Fruit fly (Drosophila melanogaster) whole organism, wandering third instar larva: ENCODE data around the gene Blos3.

ENCODE experiments used
- Abd-B ChIP-seq: fragments of >200 bp; optimal IDR thresholded peaks from 2 replicates; lab custom pipeline; 2017; ENCODE audit warnings: missing biosample characterization, missing genetic modification characterization
- CG32264 ChIP-seq: fragments of 200-800 bp; sonication (Bioruptor generic); optimal IDR thresholded peaks from 2 replicates; lab custom pipeline; 2016; ENCODE audit warnings: missing biosample characterization, missing genetic modification characterization
- CrebA ChIP-seq: fragments of 200-800 bp; sonication (Bioruptor generic); optimal IDR thresholded peaks from 2 replicates; lab custom pipeline; 2016; ENCODE audit warnings: missing biosample characterization, mild to moderate bottlenecking, missing genetic modification characterization, borderline replicate concordance
- Dfd ChIP-seq: fragments of >200 bp; optimal IDR thresholded peaks from 2 replicates; lab custom pipeline; 2017; ENCODE audit warnings: missing biosample characterization, missing genetic modification characterization
- Dif ChIP-seq: fragments of 200-275, 200-300 bp; sonication (Bioruptor generic); optimal IDR thresholded peaks from 2 replicates; lab custom pipeline; 2018; ENCODE audit warnings: missing biosample characterization, missing genetic modification characterization; ENCODE audit not compliant: partially characterized antibody
- HLH106 ChIP-seq: fragments of 200-800 bp; optimal IDR thresholded peaks from 3 replicates; lab custom pipeline; 2019; ENCODE audit warnings: missing biosample characterization, mild to moderate bottlenecking, missing genetic modification characterization, moderate library complexity
- Hnf4 ChIP-seq: fragments of 200-800 bp; sonication (Bioruptor generic); optimal IDR thresholded peaks from 2 replicates; lab custom pipeline; 2016; ENCODE audit warnings: missing biosample characterization, mild to moderate bottlenecking, missing genetic modification characterization
- Hr78 ChIP-seq: fragments of >200 bp; optimal IDR thresholded peaks from 2 replicates; lab custom pipeline; 2017; ENCODE audit warnings: missing biosample characterization, missing genetic modification characterization
- Hr83 ChIP-seq: fragments of 200-300 bp; sonication (Bioruptor generic); optimal IDR thresholded peaks from 2 replicates; lab custom pipeline; 2016; ENCODE audit warnings: missing biosample characterization, mild to moderate bottlenecking, missing genetic modification characterization, moderate library complexity; ENCODE audit not compliant: poor library complexity, severe bottlenecking
- Jra ChIP-seq: sonication (Bioruptor generic); optimal IDR thresholded peaks from 2 replicates; lab custom pipeline; 2016; ENCODE audit warnings: missing biosample characterization, missing genetic modification characterization
- Mio ChIP-seq: sonication (Bioruptor generic); optimal IDR thresholded peaks from 2 replicates; lab custom pipeline; 2016; ENCODE audit warnings: missing biosample characterization, missing genetic modification characterization
- Myc ChIP-seq: fragments of >200 bp; optimal IDR thresholded peaks from 2 replicates; lab custom pipeline; 2017
- Rel ChIP-seq, 2 experiments: fragments of 200-800 bp; sonication (Bioruptor generic) in 1 of 2; optimal IDR thresholded peaks; 2 replicates in 1 of 2; 3 replicates in 1 of 2; lab custom pipeline; 2016 to 2019; ENCODE audit warnings: mild to moderate bottlenecking in 2 of 2, missing biosample characterization in 2 of 2, missing genetic modification characterization in 2 of 2, moderate library complexity in 1 of 2
- Vsx2 ChIP-seq: fragments of 200-300, 225-300 bp; sonication (Bioruptor generic); optimal IDR thresholded peaks from 2 replicates; lab custom pipeline; 2018; ENCODE audit warnings: missing biosample characterization, missing genetic modification characterization; ENCODE audit not compliant: partially characterized antibody
- br ChIP-seq: fragments of 200-800 bp; sonication (Bioruptor generic); optimal IDR thresholded peaks from 2 replicates; lab custom pipeline; 2016; ENCODE audit warnings: missing biosample characterization, missing genetic modification characterization
- dl ChIP-seq, 2 experiments: fragments of 175-275, 200-275 bp in 1 of 2; fragments of 200-275 bp in 1 of 2; sonication (Bioruptor generic); optimal IDR thresholded peaks; lab custom pipeline; 2018; ENCODE audit warnings: mild to moderate bottlenecking in 2 of 2, missing biosample characterization in 2 of 2, missing genetic modification characterization in 2 of 2, moderate library complexity in 2 of 2; ENCODE audit not compliant: partially characterized antibody in 2 of 2, insufficient read depth in 1 of 2
- dmrt93B ChIP-seq: fragments of 200-800 bp; sonication (Bioruptor generic); optimal IDR thresholded peaks from 2 replicates; lab custom pipeline; 2018; ENCODE audit warnings: missing biosample characterization, mild to moderate bottlenecking, missing genetic modification characterization
- ey ChIP-seq: fragments of 200-800 bp; sonication (Bioruptor generic); optimal IDR thresholded peaks from 2 replicates; lab custom pipeline; 2016; ENCODE audit warnings: missing biosample characterization, missing genetic modification characterization
- foxo ChIP-seq, 2 experiments: fragments of 200-800 bp; sonication (Bioruptor generic); optimal IDR thresholded peaks; 2 replicates in 1 of 2; 3 replicates in 1 of 2; lab custom pipeline; 2016 to 2017; ENCODE audit warnings: missing biosample characterization in 2 of 2, missing genetic modification characterization in 2 of 2
- fru ChIP-seq: fragments of 200-800 bp; sonication (Bioruptor generic); optimal IDR thresholded peaks from 3 replicates; lab custom pipeline; 2016; ENCODE audit warnings: missing biosample characterization, mild to moderate bottlenecking, missing genetic modification characterization
- h ChIP-seq: fragments of 200-800 bp; sonication (Bioruptor generic); optimal IDR thresholded peaks from 3 replicates; lab custom pipeline; 2016; ENCODE audit warnings: missing biosample characterization, mild to moderate bottlenecking, missing genetic modification characterization
- lola ChIP-seq: fragments of >200 bp; optimal IDR thresholded peaks from 2 replicates; lab custom pipeline; 2017; ENCODE audit warnings: missing biosample characterization, missing genetic modification characterization
- pan ChIP-seq: fragments of >200 bp; optimal IDR thresholded peaks from 2 replicates; lab custom pipeline; 2017
- rgr ChIP-seq: fragments of 200-800 bp; sonication (Bioruptor generic); optimal IDR thresholded peaks from 3 replicates; lab custom pipeline; 2016; ENCODE audit warnings: missing biosample characterization, mild to moderate bottlenecking, missing genetic modification characterization
- sage ChIP-seq: fragments of 200-800 bp; sonication (Bioruptor generic); optimal IDR thresholded peaks from 2 replicates; lab custom pipeline; 2016; ENCODE audit warnings: missing biosample characterization, mild to moderate bottlenecking, missing genetic modification characterization
- sv ChIP-seq: fragments of 200-800 bp; sonication (Bioruptor generic); optimal IDR thresholded peaks from 3 replicates; lab custom pipeline; 2016; ENCODE audit warnings: missing biosample characterization, missing genetic modification characterization
- tai ChIP-seq: sonication (Bioruptor generic); optimal IDR thresholded peaks from 2 replicates; lab custom pipeline; 2016; ENCODE audit warnings: missing biosample characterization, missing genetic modification characterization
- woc ChIP-seq: sonication (Bioruptor generic); optimal IDR thresholded peaks from 2 replicates; lab custom pipeline; 2016; ENCODE audit warnings: missing biosample characterization, mild to moderate bottlenecking, missing genetic modification characterization

The Blos3 gene

DNA sequence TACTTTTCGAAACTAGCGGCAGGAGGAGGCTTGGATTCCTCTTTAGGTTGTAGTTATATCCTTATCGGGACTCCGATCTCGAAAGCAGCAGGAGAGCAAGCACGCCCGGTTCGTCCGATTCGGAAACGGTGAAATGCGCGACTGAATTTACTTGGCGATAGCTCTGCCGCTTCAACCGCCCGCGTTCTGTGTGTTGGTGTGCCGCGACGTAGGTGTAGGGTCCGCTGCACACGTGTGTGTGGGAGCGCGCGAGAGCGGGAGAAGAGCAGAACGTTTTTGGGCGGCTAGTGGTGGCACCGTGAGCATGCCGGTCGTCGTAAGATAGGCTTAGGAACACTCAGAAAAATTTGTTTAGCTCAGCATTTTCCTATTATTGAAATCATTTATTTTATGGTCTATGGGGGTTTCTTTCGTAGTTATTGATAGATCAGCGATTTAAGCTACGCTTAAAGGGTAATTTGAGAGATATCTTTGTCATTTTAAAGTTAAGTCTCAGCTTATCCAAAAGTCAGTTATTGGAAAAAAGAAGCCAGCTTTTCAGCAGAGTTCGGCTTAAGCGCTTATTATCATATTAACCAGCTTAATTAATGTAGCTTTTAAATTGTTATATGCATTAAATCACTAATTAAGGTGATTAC lies 29.5 kb upstream of the Blos3 start (continued):
- TF ChIP-seq Vsx2 (GFP tag; lab: Kevin White, UChicago) (no peak), foxo (GFP tag; optimal IDR thresholded peaks at IDR 0.05; lab: Kevin White, UChicago) (peak in 1 of 2 experiments; percentile 18), tai (peak; percentile 7), Dfd (GFP tag; lab: Kevin White, UChicago) (no peak), Myc (lab: Kevin White, UChicago) (no peak), br (GFP tag; lab: Kevin White, UChicago) (peak; percentile 5), h (GFP tag; lab: Kevin White, UChicago) (peak; percentile 35), sage (no peak), dmrt93B (GFP tag; lab: Kevin White, UChicago) (no peak), Hr78 (GFP tag; lab: Kevin White, UChicago) (no peak), Abd-B (no peak), woc (GFP tag; lab: Kevin White, UChicago) (peak; percentile 61), Dif (GFP tag; lab: Kevin White, UChicago) (peak; percentile 71), sv (GFP tag; lab: Kevin White, UChicago) (no peak)

dm6 chr3L:18841269-18841668 lies 28.8 kb upstream of the Blos3 start:
- no peak for TF ChIP-seq br (GFP tag; lab: Kevin White, UChicago)
- TF ChIP-seq Rel (GFP tag; optimal IDR thresholded peaks at IDR 0.05; lab: Kevin White, UChicago) = no peak
- TF ChIP-seq Rel (tag; optimal IDR thresholded peaks at IDR 0.05; lab: Kevin White, UChicago) = no peak
- TF ChIP-seq, all 38 proteins: peak for 0

DNA sequence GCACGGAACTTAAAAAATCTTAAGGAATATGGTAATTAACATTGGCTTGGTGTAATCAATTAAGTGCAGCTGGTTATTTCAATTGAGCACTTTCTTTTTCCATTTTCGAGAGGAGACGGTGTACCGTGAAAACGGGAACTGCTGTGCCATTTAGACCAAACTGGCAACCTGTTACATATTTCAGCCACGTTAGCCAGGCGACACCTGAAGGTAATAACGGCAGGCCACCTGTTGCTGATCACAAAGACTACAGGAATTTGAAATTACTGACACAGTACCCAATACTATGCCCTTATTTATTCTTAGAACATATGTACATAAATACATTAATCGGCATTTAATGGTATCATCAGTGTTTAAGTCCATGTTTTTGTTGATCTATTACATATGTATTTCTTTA lies 27.8 kb upstream of the Blos3 start:
- TF ChIP-seq CG32264 (GFP tag; lab: Kevin White, UChicago) (no peak), rgr (GFP tag; lab: Kevin White, UChicago) (no peak), Hnf4 (GFP tag; lab: Kevin White, UChicago) (no peak), dmrt93B (GFP tag; lab: Kevin White, UChicago) (no peak), br (GFP tag; lab: Kevin White, UChicago) (no peak), ey (GFP tag; lab: Kevin White, UChicago) (no peak), Mio (GFP tag; lab: Kevin White, UChicago) (no peak), tai (no peak), sv (GFP tag; lab: Kevin White, UChicago) (no peak), Abd-B (no peak), pan (no peak), Hr83 (GFP tag; lab: Kevin White, UChicago) (no peak), lola (no peak), Jra (GFP tag; lab: Kevin White, UChicago) (no peak)

DNA sequence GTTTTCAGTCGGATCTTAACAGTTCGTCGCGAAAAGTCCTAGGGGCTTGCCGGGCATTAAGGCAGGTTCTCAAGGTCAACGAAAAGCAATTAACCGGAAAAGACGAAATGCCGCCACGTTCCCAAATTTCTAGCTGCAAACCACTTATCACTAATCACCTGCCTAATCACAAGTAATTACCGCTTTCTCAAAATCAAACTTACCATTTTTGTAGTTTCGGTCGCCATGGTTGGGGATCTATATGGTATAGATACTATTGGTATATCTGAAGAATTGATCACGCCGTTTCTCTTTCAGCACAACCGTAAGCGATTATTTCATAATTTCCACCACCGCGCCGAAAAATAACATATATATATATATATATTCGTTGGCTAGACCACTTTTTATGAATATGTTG lies 24.2 kb upstream of the Blos3 start:
- TF ChIP-seq pan (peak; percentile 8), br (GFP tag; lab: Kevin White, UChicago) (no peak), sv (GFP tag; lab: Kevin White, UChicago) (no peak), h (GFP tag; lab: Kevin White, UChicago) (no peak), Myc (lab: Kevin White, UChicago) (no peak)

dm6 chr3L:18846233-18846271 lies 24.0 kb upstream of the Blos3 start, which contains the start of gene Indy:
TSS of gene Indy (minus strand) at chr3L:18846267.
- no peak for TF ChIP-seq ey (GFP tag; lab: Kevin White, UChicago)
- TF ChIP-seq br (GFP tag; lab: Kevin White, UChicago) = no peak
- TF ChIP-seq HLH106 = no peak
- no peak for TF ChIP-seq lola
- TF ChIP-seq sage = no peak
- TF ChIP-seq sv (GFP tag; lab: Kevin White, UChicago) = no peak
- no peak for TF ChIP-seq Hnf4 (GFP tag; lab: Kevin White, UChicago)
- no peak for TF ChIP-seq CrebA (GFP tag; lab: Kevin White, UChicago)

DNA sequence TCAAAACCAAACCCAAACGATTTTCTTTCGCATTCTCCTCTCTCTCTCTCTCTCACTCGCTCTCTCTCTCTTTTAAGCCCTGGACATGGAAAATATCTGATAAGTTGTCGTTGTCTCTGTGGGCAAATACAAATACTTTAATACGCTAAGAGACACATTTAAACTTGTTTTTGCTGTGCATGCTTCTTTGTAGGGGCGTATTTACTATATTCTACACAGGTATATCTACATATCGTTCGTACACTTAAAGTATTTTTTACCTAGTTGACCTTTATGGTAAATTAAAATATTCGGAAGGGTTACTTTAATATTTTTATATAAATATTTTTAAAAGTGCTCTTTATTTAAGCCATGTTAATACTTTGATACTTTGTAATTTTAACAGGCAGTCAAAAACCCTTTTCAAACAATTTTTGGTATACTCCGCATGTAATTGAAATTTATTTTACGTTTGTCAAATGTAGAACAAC lies 23.7 kb upstream of the Blos3 start:
- TF ChIP-seq sage (no peak), Dif (GFP tag; lab: Kevin White, UChicago) (peak; percentile 70), dl (GFP tag; optimal IDR thresholded peaks at IDR 0.05; lab: Kevin White, UChicago; ENCODE audit: insufficient read depth in 1 of 2, partially characterized antibody in 2 of 2) (peak in 1 of 2 experiments; percentile 55), fru (GFP tag; lab: Kevin White, UChicago) (peak; percentile 96), woc (GFP tag; lab: Kevin White, UChicago) (peak; percentile 2)
